Fruit fly (Drosophila melanogaster) Kc167 (cell line): ENCODE measurements around the gene CG14545.

Experiments
- h ChIP-seq: fragments of >200 bp; optimal IDR thresholded peaks from 3 replicates; lab custom pipeline; 2018; ENCODE audit warnings: missing external identifiers
- ttk ChIP-seq: sonication (Bioruptor generic); optimal IDR thresholded peaks from 2 replicates; lab custom pipeline; 2017; ENCODE audit warnings: missing external identifiers

- no peak for TF ChIP-seq h (lab: Kevin White, UChicago)
- TF ChIP-seq ttk = no peak
Observed at dm6 chr3R:25870389-25870788, 19.3 kb upstream of the CG14545 start.
